Worm (Caenorhabditis elegans) whole organism, L1 larva: ENCODE results near the gene mam-2.

Source experiments
- dsc-1 ChIP-seq: sonication (generic microtip); optimal IDR thresholded peaks from 2 replicates; lab custom pipeline; 2016; ENCODE audit warnings: mild to moderate bottlenecking, missing genetic modification characterization, missing compliant biosample characterization
- nhr-47 ChIP-seq: sonication (generic microtip); optimal IDR thresholded peaks from 2 replicates; lab custom pipeline; 2016; ENCODE audit warnings: mild to moderate bottlenecking, missing genetic modification characterization, moderate library complexity, missing compliant biosample characterization

DNA sequence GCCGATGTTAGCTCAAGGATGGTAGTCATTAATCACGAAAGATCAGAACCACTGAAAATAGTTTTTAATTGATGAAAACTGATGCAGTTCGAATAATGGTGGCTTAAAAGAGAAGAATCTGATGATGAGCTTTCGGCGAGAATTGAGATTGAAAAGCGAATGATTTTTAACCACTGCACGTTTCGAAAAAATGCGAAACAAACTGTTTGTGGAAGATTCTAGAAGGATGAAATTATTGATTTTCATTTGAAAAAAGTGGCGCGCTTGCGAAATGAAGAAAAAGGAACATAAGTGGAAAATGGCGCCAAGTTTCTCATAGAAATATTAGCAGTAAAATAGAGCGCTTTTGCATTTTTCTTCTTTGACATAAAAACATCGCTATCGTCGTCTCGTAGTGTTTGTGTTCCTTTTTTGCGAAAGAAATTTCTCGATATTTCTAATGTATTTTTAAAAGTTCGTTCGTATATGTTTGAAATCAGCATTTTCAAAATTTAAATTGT lies 11.9 kb downstream of the mam-2 start, which contains the start of gene uba-1:
- TF ChIP-seq nhr-47 (tag; lab: Kevin White, UChicago): peak; percentile 13
- no peak for TF ChIP-seq dsc-1 (tag; lab: Kevin White, UChicago)
